Fruit fly (Drosophila melanogaster): Measurements from ENCODE around the gene CG13055.

The CG13055 gene

DNA sequence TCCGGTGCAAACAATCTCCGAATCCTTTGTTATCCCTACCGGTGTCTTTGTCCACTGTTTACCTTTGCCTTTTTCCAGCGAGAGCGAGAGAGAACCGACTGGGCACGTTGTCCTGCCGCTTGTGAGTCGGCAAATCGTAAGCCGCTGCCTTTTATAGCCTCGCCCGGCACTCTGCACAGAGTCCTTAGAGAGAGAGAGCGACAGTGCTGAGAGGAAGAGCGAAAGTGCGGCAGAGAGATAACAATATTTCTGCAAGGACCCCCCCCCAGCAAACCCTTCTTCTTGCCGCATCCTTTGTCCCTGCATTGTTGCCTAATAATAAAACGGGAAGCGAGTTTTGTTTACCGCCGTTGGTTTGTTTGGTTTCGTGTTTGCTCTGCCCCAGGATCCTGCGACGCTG is at the start of gene CG13055:
TSS of gene CG13055 (minus strand) at position 101 of the 400 bp plus-strand sequence.
- no peak for TF ChIP-seq Eip78C (GFP tag)
- no peak for TF ChIP-seq svp (GFP tag)
- TF ChIP-seq Met (GFP tag; optimal IDR thresholded peaks at IDR 0.05), result no peak
- TF ChIP-seq CG8632 (GFP tag; optimal IDR thresholded peaks at IDR 0.05), result no peak
- no peak for TF ChIP-seq ss (GFP tag; optimal IDR thresholded peaks at IDR 0.05)
- TF ChIP-seq topi (GFP tag; optimal IDR thresholded peaks at IDR 0.05), result no peak
- no peak for TF ChIP-seq CG10631 (GFP tag; optimal IDR thresholded peaks at IDR 0.05)
- TF ChIP-seq OdsH (GFP tag; optimal IDR thresholded peaks at IDR 0.05), result no peak
- no peak for TF ChIP-seq CG6792 (GFP tag; optimal IDR thresholded peaks at IDR 0.05)
- TF ChIP-seq Sox14 (GFP tag; optimal IDR thresholded peaks at IDR 0.05), result no peak

DNA sequence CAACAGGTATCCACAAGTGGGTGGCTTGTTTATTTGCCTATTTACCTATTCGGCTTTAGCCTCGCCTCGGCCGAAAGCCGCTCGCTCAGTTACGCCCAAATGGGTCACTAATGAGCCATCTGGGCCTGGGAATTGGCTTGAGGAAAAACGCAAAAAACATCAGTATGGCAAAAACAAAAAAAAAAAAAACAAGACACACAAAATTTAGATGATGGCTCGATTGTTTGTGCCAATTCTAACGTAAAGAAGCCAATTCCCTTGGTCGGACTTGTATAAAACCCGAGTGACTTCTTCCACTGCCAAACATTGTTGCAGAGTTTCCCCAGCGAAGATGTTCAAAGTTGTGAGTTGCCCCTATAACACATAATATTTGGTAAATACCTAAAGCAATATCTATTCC is 49.0 kb upstream of the CG13055 start, which contains the start of gene CG4982:
TSS of gene CG4982 (plus strand) at position 301 of the 400 bp plus-strand sequence.
- no peak for TF ChIP-seq Hr4 (GFP tag; optimal IDR thresholded peaks at IDR 0.05)
- no peak for TF ChIP-seq Lpt (GFP tag; optimal IDR thresholded peaks at IDR 0.05)
- no peak for TF ChIP-seq Hr39 (GFP tag; optimal IDR thresholded peaks at IDR 0.05)
- no peak for TF ChIP-seq cyc (GFP tag; optimal IDR thresholded peaks at IDR 0.05)

- no peak for TF ChIP-seq cyc (GFP tag; optimal IDR thresholded peaks at IDR 0.05)
- no peak for TF ChIP-seq CG9139 (GFP tag; optimal IDR thresholded peaks at IDR 0.05)
- TF ChIP-seq CG8632 (GFP tag; optimal IDR thresholded peaks at IDR 0.05), result no peak
- TF ChIP-seq Eip78C (GFP tag), result no peak
- no peak for TF ChIP-seq Blimp-1 (GFP tag; optimal IDR thresholded peaks at IDR 0.05)
- TF ChIP-seq CG16779 (tag; optimal IDR thresholded peaks at IDR 0.05), result no peak
- TF ChIP-seq OdsH (GFP tag; optimal IDR thresholded peaks at IDR 0.05), result no peak
- TF ChIP-seq CG6163 (GFP tag; IDR thresholded peaks at IDR 0.05), result no peak
- TF ChIP-seq CG11902 (GFP tag; optimal IDR thresholded peaks at IDR 0.05), result no peak
- no peak for TF ChIP-seq vri (GFP tag; optimal IDR thresholded peaks at IDR 0.05)
- no peak for TF ChIP-seq Smox (GFP tag; optimal IDR thresholded peaks at IDR 0.05)
Observed at dm6 chr3L:16295447-16295846, 43.3 kb upstream of the CG13055 start, which contains the start of gene CG4962. TSS of gene CG4962 (minus strand) at chr3L:16295547.

- TF ChIP-seq Hr4 (GFP tag; optimal IDR thresholded peaks at IDR 0.05) (no peak), CG3919 (GFP tag; optimal IDR thresholded peaks at IDR 0.05) (peak; percentile 22), CG6163 (GFP tag; IDR thresholded peaks at IDR 0.05) (0 out of 3 replicates have a peak, but pooled peaks have one; percentile 30)
Observed at dm6 chr3L:16291678-16292077, 39.5 kb upstream of the CG13055 start.

- TF ChIP-seq CG9139 (GFP tag; optimal IDR thresholded peaks at IDR 0.05) (no peak), CG6276 (GFP tag; optimal IDR thresholded peaks at IDR 0.05) (no peak), esn (GFP tag; optimal IDR thresholded peaks at IDR 0.05) (no peak), CG8119 (GFP tag; IDR thresholded peaks at IDR 0.05) (no peak), OdsH (GFP tag; optimal IDR thresholded peaks at IDR 0.05) (no peak), CG6808 (GFP tag; optimal IDR thresholded peaks at IDR 0.05) (no peak)
Observed at dm6 chr3L:16290850-16291249, 38.7 kb upstream of the CG13055 start, which contains the start of gene CG13045. TSS of gene CG13045 (minus strand) at chr3L:16290950.

DNA sequence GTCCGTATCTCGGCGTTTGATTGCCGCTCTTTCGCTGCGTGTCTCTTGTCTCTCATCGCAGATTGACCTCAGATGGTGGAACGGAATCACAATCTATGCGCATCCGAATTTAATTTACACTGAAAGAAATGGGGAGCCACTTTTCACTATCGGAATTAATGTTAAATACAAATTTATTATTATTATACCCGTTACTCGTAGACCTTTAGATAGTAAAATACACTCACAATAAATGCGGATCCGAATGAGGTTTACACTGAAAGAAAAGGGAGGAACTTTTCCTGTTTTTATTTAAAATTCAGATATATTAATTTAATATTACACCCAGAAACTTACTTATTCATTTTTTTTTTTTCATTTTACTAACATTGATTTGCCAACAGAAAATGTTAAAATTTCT is 36.9 kb upstream of the CG13055 start:
- TF ChIP-seq acj6 (GFP tag; optimal IDR thresholded peaks at IDR 0.05) (peak; percentile 30), eg (GFP tag; IDR thresholded peaks at IDR 0.05) (peak; percentile 14; the same call in 1 of the 3 replicates), cyc (GFP tag; optimal IDR thresholded peaks at IDR 0.05) (no peak), spab (GFP tag; optimal IDR thresholded peaks at IDR 0.05) (peak; percentile 12), CG10631 (GFP tag; optimal IDR thresholded peaks at IDR 0.05) (peak; percentile 33), OdsH (GFP tag; optimal IDR thresholded peaks at IDR 0.05) (peak; percentile 26), achi (GFP tag; optimal IDR thresholded peaks at IDR 0.05) (peak; percentile 23), CG15336 (GFP tag; IDR thresholded peaks at IDR 0.05) (peak; percentile 8; the same call in 1 of the 2 replicates), Gug (GFP tag; IDR thresholded peaks at IDR 0.05) (no peak), Sox15 (GFP tag; optimal IDR thresholded peaks at IDR 0.05) (no peak), pdm3 (GFP tag; optimal IDR thresholded peaks at IDR 0.05) (peak; percentile 10), CG8119 (GFP tag; IDR thresholded peaks at IDR 0.05) (peak; percentile 46; the same call in 1 of the 3 replicates), CG7368 (GFP tag; optimal IDR thresholded peaks at IDR 0.05) (no peak), Eip78C (GFP tag) (peak; percentile 73), CG11762 (GFP tag; optimal IDR thresholded peaks at IDR 0.05; ENCODE audit: insufficient read depth) (peak; percentile 15), CG34406 (GFP tag; optimal IDR thresholded peaks at IDR 0.05) (peak; percentile 5), CG32006 (GFP tag; optimal IDR thresholded peaks at IDR 0.05) (peak; percentile 25), dsx (GFP tag; optimal IDR thresholded peaks at IDR 0.05; ENCODE audit: poor library complexity, severe bottlenecking) (no peak), Hr4 (GFP tag; optimal IDR thresholded peaks at IDR 0.05) (peak; percentile 18), Ets96B (tag; optimal IDR thresholded peaks at IDR 0.05) (peak; percentile 14), ss (GFP tag; optimal IDR thresholded peaks at IDR 0.05) (no peak), CG1621 (tag; optimal IDR thresholded peaks at IDR 0.05) (peak; percentile 12)

Data from whole organism, prepupa.